Worm (Caenorhabditis elegans) whole organism, L3 larva: ENCODE measurements around the gene srh-33.

Experiments used
- elt-3 ChIP-seq, 3 experiments: fragments of 150-350 bp in 1 of 3; sonication (generic microtip) in 2 of 3; optimal IDR thresholded peaks; 2 replicates in 2 of 3; 4 replicates in 1 of 3; lab custom pipeline; 2014 to 2017; ENCODE audit warnings: missing biosample characterization in 3 of 3, missing genetic modification characterization in 3 of 3
- fkh-10 ChIP-seq: sonication (generic microtip); optimal IDR thresholded peaks from 2 replicates; lab custom pipeline; 2017; ENCODE audit warnings: missing biosample characterization, missing genetic modification reagents, missing genetic modification characterization
- nhr-12 ChIP-seq: fragments of 150-350 bp; optimal IDR thresholded peaks from 2 replicates; lab custom pipeline; 2014; ENCODE audit warnings: missing biosample characterization, missing genetic modification characterization
- zag-1 ChIP-seq: fragments of 150-350 bp; optimal IDR thresholded peaks from 2 replicates; lab custom pipeline; 2014; ENCODE audit warnings: missing biosample characterization, missing genetic modification characterization

DNA sequence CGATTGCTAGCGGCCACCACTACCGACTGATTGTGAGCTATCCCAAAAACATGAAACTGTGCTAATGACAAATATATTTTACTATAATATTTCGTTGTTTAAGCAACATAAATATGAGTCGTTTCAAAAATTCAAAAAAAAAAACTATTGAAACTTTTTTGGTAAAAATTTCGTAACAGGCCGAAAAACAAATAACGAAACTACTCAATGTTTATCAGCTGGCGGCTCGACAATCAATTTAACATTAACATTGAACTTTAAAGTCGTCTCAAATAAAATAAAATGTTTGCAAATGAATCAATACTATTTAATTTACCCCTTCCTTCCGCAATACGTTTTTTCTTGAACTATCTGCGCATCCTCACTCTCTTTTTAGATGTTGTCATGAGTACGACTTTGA lies 14.7 kb upstream of the srh-33 start:
- TF ChIP-seq nhr-12 (tag; lab: Kevin White, UChicago) (no peak), fkh-10 (GFP tag; lab: Kevin White, UChicago) (no peak), zag-1 (tag; lab: Kevin White, UChicago) (no peak), elt-3 (tag; optimal IDR thresholded peaks at IDR 0.05; lab: Kevin White, UChicago) (no peak)
